Worm (Caenorhabditis elegans) whole organism, young adult: ENCODE measurements around the gene cpr-9.

Source experiments
- B0019.2 ChIP-seq: fragments of 200-800 bp; sonication (Bioruptor generic); conservative IDR thresholded peaks from 2 replicates; pipeline ENCODE4 v1.3.6; 2022; ENCODE audit warnings: missing genetic modification reagents, missing genetic modification characterization, missing compliant biosample characterization
- D2030.7 ChIP-seq: fragments of 200-800 bp; sonication (Bioruptor generic); IDR thresholded peaks from 2 replicates; pipeline ENCODE4 v1.3.6; 2022; ENCODE audit warnings: missing genetic modification reagents, missing genetic modification characterization, missing compliant biosample characterization
- F22D6.2 ChIP-seq: sonication (generic microtip); optimal IDR thresholded peaks from 2 replicates; lab custom pipeline; 2016; ENCODE audit warnings: mild to moderate bottlenecking, missing genetic modification characterization, missing compliant biosample characterization
- F23B12.7 ChIP-seq: sonication (generic microtip); optimal IDR thresholded peaks from 2 replicates; lab custom pipeline; 2017; ENCODE audit warnings: missing genetic modification characterization, mild to moderate bottlenecking, missing compliant biosample characterization, antibody characterized with exemption, moderate library complexity; ENCODE audit not compliant: insufficient read depth
- F49E8.2 ChIP-seq: sonication (generic microtip); optimal IDR thresholded peaks from 3 replicates; lab custom pipeline; 2017; ENCODE audit warnings: missing genetic modification characterization, mild to moderate bottlenecking, missing compliant biosample characterization, antibody characterized with exemption, moderate library complexity; ENCODE audit not compliant: insufficient read depth
- K12H6.12 ChIP-seq: fragments of 200-800 bp; sonication (Bioruptor generic); optimal IDR thresholded peaks from 2 replicates; lab custom pipeline; 2018; ENCODE audit warnings: mild to moderate bottlenecking, missing genetic modification characterization, missing compliant biosample characterization
- T07F8.4 ChIP-seq: sonication (generic microtip); optimal IDR thresholded peaks from 2 replicates; lab custom pipeline; 2016; ENCODE audit warnings: mild to moderate bottlenecking, missing genetic modification characterization, moderate library complexity, missing compliant biosample characterization
- T26A5.8 ChIP-seq: sonication (generic microtip); optimal IDR thresholded peaks from 2 replicates; lab custom pipeline; 2016; ENCODE audit warnings: missing genetic modification characterization, missing compliant biosample characterization
- Y53F4B.3 ChIP-seq: fragments of 200-800 bp; sonication (Bioruptor generic); IDR thresholded peaks from 2 replicates; pipeline ENCODE4 v1.3.6; 2022; ENCODE audit warnings: missing genetic modification reagents, missing genetic modification characterization, missing compliant biosample characterization
- Y53G8AR.9 ChIP-seq: fragments of 200-800 bp; sonication (Bioruptor generic); conservative IDR thresholded peaks from 2 replicates; pipeline ENCODE4 v1.3.6; 2022; ENCODE audit warnings: missing genetic modification reagents, missing genetic modification characterization, missing compliant biosample characterization
- Y67H2A.10 ChIP-seq: fragments of 200-800 bp; sonication (Bioruptor generic); conservative IDR thresholded peaks from 2 replicates; pipeline ENCODE4 v1.3.6; 2022; ENCODE audit warnings: missing genetic modification reagents, missing genetic modification characterization, missing compliant biosample characterization
- Y79H2A.3 ChIP-seq: fragments of 200-800 bp; sonication (Bioruptor generic); conservative IDR thresholded peaks from 2 replicates; pipeline ENCODE4 v1.3.6; 2022; ENCODE audit warnings: missing genetic modification reagents, missing genetic modification characterization, missing compliant biosample characterization
- akir-1 ChIP-seq: fragments of 200-800 bp; sonication (Bioruptor generic); optimal IDR thresholded peaks from 2 replicates; lab custom pipeline; 2018; ENCODE audit warnings: mild to moderate bottlenecking, missing genetic modification characterization, moderate library complexity, missing compliant biosample characterization
- atf-7 ChIP-seq: sonication (generic microtip); optimal IDR thresholded peaks from 2 replicates; lab custom pipeline; 2017; ENCODE audit warnings: mild to moderate bottlenecking, missing genetic modification characterization, missing compliant biosample characterization
- attf-3 ChIP-seq: fragments of 200-800 bp; sonication (Bioruptor generic); conservative IDR thresholded peaks from 2 replicates; pipeline ENCODE4 v1.3.6; 2022; ENCODE audit warnings: missing genetic modification reagents, missing genetic modification characterization, missing compliant biosample characterization
- attf-5 ChIP-seq: fragments of 200-800 bp; sonication (Bioruptor generic); optimal IDR thresholded peaks from 2 replicates; lab custom pipeline; 2018; ENCODE audit warnings: mild to moderate bottlenecking, missing genetic modification characterization, missing compliant biosample characterization
- ccch-3 ChIP-seq: fragments of 200-800 bp; sonication (Bioruptor generic); optimal IDR thresholded peaks from 2 replicates; lab custom pipeline; 2018; ENCODE audit warnings: mild to moderate bottlenecking, missing genetic modification characterization, missing compliant biosample characterization
- cebp-1 ChIP-seq, 2 experiments: fragments of 200-800 bp in 1 of 2; sonication (Bioruptor generic) in 1 of 2; sonication (generic microtip) in 1 of 2; IDR thresholded peaks in 1 of 2; optimal IDR thresholded peaks in 1 of 2; 2 replicates each; pipeline versions ENCODE4 v1.3.6 to Lab custom; 2017 to 2022; ENCODE audit warnings: missing compliant biosample characterization in 2 of 2, missing genetic modification characterization in 2 of 2, mild to moderate bottlenecking in 1 of 2, missing genetic modification reagents in 1 of 2, moderate library complexity in 1 of 2
- ceh-27 ChIP-seq: fragments of 200-800 bp; sonication (Bioruptor generic); optimal IDR thresholded peaks from 2 replicates; lab custom pipeline; 2018; ENCODE audit warnings: mild to moderate bottlenecking, missing genetic modification characterization, moderate library complexity, missing compliant biosample characterization
- ceh-79 ChIP-seq: sonication (generic microtip); optimal IDR thresholded peaks from 2 replicates; lab custom pipeline; 2017; ENCODE audit warnings: mild to moderate bottlenecking, missing genetic modification characterization, missing compliant biosample characterization
- dox-1 ChIP-seq: fragments of 200-800 bp; sonication (Bioruptor generic); IDR thresholded peaks from 2 replicates; pipeline ENCODE4 v1.3.6; 2022; ENCODE audit warnings: missing genetic modification reagents, missing genetic modification characterization, missing compliant biosample characterization
- efl-1 ChIP-seq: fragments of 150-350 bp; optimal IDR thresholded peaks from 2 replicates; lab custom pipeline; 2014; ENCODE audit warnings: missing biosample characterization, missing genetic modification reagents, missing genetic modification characterization
- egrh-3 ChIP-seq: fragments of 200-800 bp; sonication (Bioruptor generic); IDR thresholded peaks from 2 replicates; pipeline ENCODE4 v1.3.6; 2022; ENCODE audit warnings: missing genetic modification reagents, missing genetic modification characterization, missing compliant biosample characterization
- ekl-4 ChIP-seq: fragments of 200-800 bp; sonication (Bioruptor generic); IDR thresholded peaks from 2 replicates; pipeline ENCODE4 v1.3.6; 2022; ENCODE audit warnings: missing genetic modification reagents, missing genetic modification characterization, missing compliant biosample characterization
- him-1 ChIP-seq: sonication (generic microtip); optimal IDR thresholded peaks from 2 replicates; lab custom pipeline; 2016; ENCODE audit warnings: missing genotype, missing genetic modification reagents, missing genetic modification characterization, missing compliant biosample characterization
- hsf-1 ChIP-seq: fragments of 200-800 bp; sonication (Bioruptor generic); IDR thresholded peaks from 2 replicates; pipeline ENCODE4 v1.3.6; 2022; ENCODE audit warnings: missing genetic modification reagents, missing genetic modification characterization, missing compliant biosample characterization
- let-607 ChIP-seq, 2 experiments: fragments of 200-800 bp in 1 of 2; sonication (Bioruptor generic) in 1 of 2; sonication (generic microtip) in 1 of 2; optimal IDR thresholded peaks; 2 replicates each; lab custom pipeline; 2016 to 2018; ENCODE audit warnings: mild to moderate bottlenecking in 2 of 2, missing compliant biosample characterization in 2 of 2, missing genetic modification characterization in 2 of 2, moderate library complexity in 2 of 2, missing genotype in 1 of 2
- lir-1 ChIP-seq: fragments of 200-800 bp; sonication (Bioruptor generic); conservative IDR thresholded peaks from 2 replicates; pipeline ENCODE4 v1.3.6; 2022; ENCODE audit warnings: missing genetic modification reagents, missing genetic modification characterization, missing compliant biosample characterization
- madf-10 ChIP-seq: sonication (generic microtip); optimal IDR thresholded peaks from 2 replicates; lab custom pipeline; 2016; ENCODE audit warnings: mild to moderate bottlenecking, missing genetic modification characterization, missing compliant biosample characterization
- madf-6 ChIP-seq: fragments of 200-800 bp; sonication (Bioruptor generic); IDR thresholded peaks from 2 replicates; pipeline ENCODE4 v1.3.6; 2022; ENCODE audit warnings: missing genetic modification reagents, missing genetic modification characterization, missing compliant biosample characterization
- mel-28 ChIP-seq: sonication (generic microtip); optimal IDR thresholded peaks from 2 replicates; lab custom pipeline; 2016; ENCODE audit warnings: borderline replicate concordance, mild to moderate bottlenecking, missing genetic modification characterization, missing compliant biosample characterization
- mes-4 ChIP-seq: sonication (generic microtip); optimal IDR thresholded peaks from 2 replicates; lab custom pipeline; 2016; ENCODE audit warnings: missing genotype, missing genetic modification characterization, missing compliant biosample characterization
- nfyb-1 ChIP-seq: fragments of 200-800 bp; sonication (Bioruptor generic); IDR thresholded peaks from 2 replicates; pipeline ENCODE4 v1.3.6; 2022; ENCODE audit warnings: missing genetic modification reagents, missing genetic modification characterization, missing compliant biosample characterization
- nhr-120 ChIP-seq: fragments of 200-800 bp; sonication (Bioruptor generic); IDR thresholded peaks from 2 replicates; pipeline ENCODE4 v1.3.6; 2022; ENCODE audit warnings: missing genetic modification characterization, missing compliant biosample characterization
- nhr-179 ChIP-seq: sonication (generic microtip); optimal IDR thresholded peaks from 2 replicates; lab custom pipeline; 2016; ENCODE audit warnings: mild to moderate bottlenecking, missing genetic modification characterization, missing compliant biosample characterization
- nhr-90 ChIP-seq: sonication (generic microtip); optimal IDR thresholded peaks from 2 replicates; lab custom pipeline; 2016; ENCODE audit warnings: missing genotype, mild to moderate bottlenecking, missing genetic modification characterization, missing compliant biosample characterization
- repo-1 ChIP-seq: sonication (generic microtip); optimal IDR thresholded peaks from 2 replicates; lab custom pipeline; 2017; ENCODE audit warnings: mild to moderate bottlenecking, missing genetic modification characterization, missing compliant biosample characterization
- rpc-1 ChIP-seq, 2 experiments: fragments of 150-350 bp in 1 of 2; sonication (generic microtip) in 1 of 2; optimal IDR thresholded peaks; 2 replicates each; lab custom pipeline; 2014 to 2018; ENCODE audit warnings: missing biosample characterization in 1 of 2, missing genetic modification characterization in 1 of 2, missing genetic modification reagents in 1 of 2, missing genotype in 1 of 2
- snpc-1.3 ChIP-seq: sonication (generic microtip); optimal IDR thresholded peaks from 2 replicates; lab custom pipeline; 2017; ENCODE audit warnings: missing genetic modification characterization, mild to moderate bottlenecking, missing compliant biosample characterization, antibody characterized with exemption, moderate library complexity, missing genotype, missing genetic modification reagents; ENCODE audit not compliant: insufficient read depth
- snpc-3.4 ChIP-seq: sonication (generic microtip); optimal IDR thresholded peaks from 2 replicates; lab custom pipeline; 2017; ENCODE audit warnings: missing genetic modification characterization, mild to moderate bottlenecking, missing compliant biosample characterization, antibody characterized with exemption, moderate library complexity, missing genotype, missing genetic modification reagents
- snpc-4 ChIP-seq, 5 experiments: fragments of 150-350 bp in 1 of 5; sonication (generic microtip) in 4 of 5; optimal IDR thresholded peaks; 2 replicates each; lab custom pipeline; 2014 to 2018; ENCODE audit warnings: missing genetic modification characterization in 5 of 5, missing biosample characterization in 3 of 5, antibody characterized with exemption in 2 of 5, mild to moderate bottlenecking in 2 of 5, missing compliant biosample characterization in 2 of 5, missing genotype in 2 of 5, moderate library complexity in 2 of 5, missing genetic modification reagents in 1 of 5
- unc-62 ChIP-seq: fragments of 150-350 bp; optimal IDR thresholded peaks from 2 replicates; lab custom pipeline; 2014; ENCODE audit warnings: missing biosample characterization, missing genetic modification reagents, missing genetic modification characterization
- ztf-26 ChIP-seq: sonication (generic microtip); optimal IDR thresholded peaks from 2 replicates; lab custom pipeline; 2017; ENCODE audit warnings: missing genetic modification characterization, missing compliant biosample characterization
- ztf-6 ChIP-seq: fragments of 200-800 bp; sonication (Bioruptor generic); IDR thresholded peaks from 2 replicates; pipeline ENCODE4 v1.3.6; 2022; ENCODE audit warnings: missing genetic modification reagents, missing genetic modification characterization, missing compliant biosample characterization

Gene cpr-9

ce11 chrV:11978179-11978578, 24.7 kb upstream of the cpr-9 start, which contains the start of gene mif-2:
Gene mif-2, minus strand, starts transcription at chrV:11978459.
- TF ChIP-seq ekl-4 (GFP tag; lab: Robert Waterston, UW) (no peak), akir-1 (no peak), F49E8.2 (tag; lab: Kevin White, UChicago) (peak; percentile 19), D2030.7 (no peak), nhr-90 (tag; lab: Kevin White, UChicago) (no peak), B0019.2 (GFP tag; lab: Robert Waterston, UW) (no peak), T07F8.4 (tag; lab: Kevin White, UChicago) (no peak), snpc-1.3 (tag; lab: Kevin White, UChicago) (peak; percentile 5), snpc-3.4 (peak; percentile 43), him-1 (tag; lab: Kevin White, UChicago) (peak; percentile 14), mel-28 (no peak), madf-6 (0 out of 2 replicates have a peak, but pooled peaks have one; percentile 5), ztf-26 (tag; lab: Kevin White, UChicago) (no peak), F22D6.2 (no peak), snpc-4 (GFP tag; optimal IDR thresholded peaks at IDR 0.05; lab: Kevin White, UChicago) (no peak), snpc-4 (tag; optimal IDR thresholded peaks at IDR 0.05; lab: Kevin White, UChicago) (peak in 1 of 4 experiments; percentile 61), unc-62 (GFP tag; lab: Kevin White, UChicago) (no peak), hsf-1 (no peak), Y53F4B.3 (GFP tag; lab: Robert Waterston, UW) (no peak), efl-1 (GFP tag; lab: Kevin White, UChicago) (no peak), nhr-120 (GFP tag; lab: Robert Waterston, UW) (no peak), let-607 (tag; optimal IDR thresholded peaks at IDR 0.05; lab: Kevin White, UChicago) (no peak), F23B12.7 (no peak), attf-3 (GFP tag; lab: Robert Waterston, UW) (no peak), rpc-1 (optimal IDR thresholded peaks at IDR 0.05; lab: Kevin White, UChicago) (no peak), rpc-1 (tag; optimal IDR thresholded peaks at IDR 0.05; lab: Kevin White, UChicago) (no peak), ceh-79 (no peak), nfyb-1 (no peak), T26A5.8 (no peak), ztf-6 (GFP tag; lab: Robert Waterston, UW) (no peak), dox-1 (GFP tag; lab: Robert Waterston, UW) (no peak), nhr-179 (tag; lab: Kevin White, UChicago) (no peak)

- TF ChIP-seq F49E8.2 (tag; lab: Kevin White, UChicago) (peak; percentile 93), madf-10 (tag; lab: Kevin White, UChicago) (peak; percentile 56), lir-1 (peak; percentile 79), atf-7 (tag; lab: Kevin White, UChicago) (peak; percentile 81), Y53G8AR.9 (GFP tag; lab: Robert Waterston, UW) (peak; percentile 92), cebp-1 (GFP tag; IDR thresholded peaks at IDR 0.05; lab: Robert Waterston, UW) (no peak), cebp-1 (tag; optimal IDR thresholded peaks at IDR 0.05; lab: Kevin White, UChicago) (peak; percentile 86), efl-1 (GFP tag; lab: Kevin White, UChicago) (peak; percentile 55), ztf-6 (GFP tag; lab: Robert Waterston, UW) (peak; percentile 48; the same call in 1 of the 2 replicates), repo-1 (tag; lab: Kevin White, UChicago) (peak; percentile 93), attf-5 (GFP tag; lab: Kevin White, UChicago) (peak; percentile 88), Y67H2A.10 (peak; percentile 60), attf-3 (GFP tag; lab: Robert Waterston, UW) (peak; percentile 83), K12H6.12 (tag; lab: Kevin White, UChicago) (peak; percentile 88), nhr-179 (tag; lab: Kevin White, UChicago) (no peak), ceh-27 (GFP tag; lab: Kevin White, UChicago) (peak; percentile 76), nfyb-1 (peak; percentile 97), Y79H2A.3 (GFP tag; lab: Robert Waterston, UW) (peak; percentile 79), egrh-3 (GFP tag; lab: Robert Waterston, UW) (peak; percentile 53; the same call in 1 of the 2 replicates), ccch-3 (no peak), mes-4 (peak; percentile 88)
Observed at ce11 chrV:11979673-11980561, 22.9 kb upstream of the cpr-9 start, which contains the start of gene snr-4. Gene snr-4, minus strand, starts transcription at chrV:11979723.
